Fruit fly (Drosophila melanogaster) whole organism, embryonic: ENCODE results near the gene MsR1.
A peak's percentile ranks its signal among the peaks of the same experiment; 100 is the strongest.

Experiments
- Antp ChIP-seq: fragments of 200-800 bp; sonication (Bioruptor generic); optimal IDR thresholded peaks from 3 replicates; lab custom pipeline; 2016; ENCODE audit warnings: missing biosample characterization, missing genetic modification characterization
- CG10209 ChIP-seq: fragments of 200-800 bp; sonication (Bioruptor generic); optimal IDR thresholded peaks from 3 replicates; lab custom pipeline; 2017; ENCODE audit warnings: missing biosample characterization, mild to moderate bottlenecking, missing genetic modification characterization, missing genetic modification reagents
- CG10654 ChIP-seq: fragments of 200-800 bp; sonication (Bioruptor generic); optimal IDR thresholded peaks from 2 replicates; lab custom pipeline; 2016; ENCODE audit warnings: missing biosample characterization, missing genetic modification characterization
- CG11247 ChIP-seq: fragments of 200-800 bp; sonication (Bioruptor generic); IDR thresholded peaks from 2 replicates; pipeline ENCODE4 v1.3.6; 2022; ENCODE audit warnings: missing biosample characterization, missing genetic modification characterization
- CG11456 ChIP-seq: fragments of 200-800 bp; sonication (Bioruptor generic); IDR thresholded peaks from 3 replicates; pipeline ENCODE4 v1.3.6; 2022; ENCODE audit warnings: missing biosample characterization, missing genetic modification characterization
- CG11695 ChIP-seq: fragments of 200-800 bp; sonication (Bioruptor generic); IDR thresholded peaks from 3 replicates; pipeline ENCODE4 v1.3.6; 2022; ENCODE audit warnings: missing biosample characterization, missing genetic modification characterization
- CG12155 ChIP-seq: fragments of 200-800 bp; sonication (Bioruptor generic); optimal IDR thresholded peaks from 3 replicates; lab custom pipeline; 2016; ENCODE audit warnings: missing biosample characterization, missing genetic modification characterization
- CG12942 ChIP-seq: fragments of 200-800 bp; sonication (Bioruptor generic); optimal IDR thresholded peaks from 3 replicates; lab custom pipeline; 2016; ENCODE audit warnings: missing biosample characterization, missing genetic modification characterization
- CG14050 ChIP-seq: fragments of 200-800 bp; sonication (Bioruptor generic); IDR thresholded peaks from 3 replicates; pipeline ENCODE4 v1.3.6; 2022; ENCODE audit warnings: missing biosample characterization, missing genetic modification characterization
- CG14860 ChIP-seq: fragments of 200-800 bp; sonication (Bioruptor generic); IDR thresholded peaks from 3 replicates; pipeline ENCODE4 v1.3.6; 2022; ENCODE audit warnings: missing biosample characterization, missing genetic modification characterization; ENCODE audit not compliant: partially characterized antibody
- CG15696 ChIP-seq: fragments of 200-800 bp; sonication (Bioruptor generic); optimal IDR thresholded peaks from 2 replicates; lab custom pipeline; 2019; ENCODE audit warnings: missing biosample characterization, mild to moderate bottlenecking, missing genetic modification characterization, moderate library complexity
- CG1792 ChIP-seq: fragments of 200-800 bp; sonication (Bioruptor generic); optimal IDR thresholded peaks from 2 replicates; lab custom pipeline; 2016; ENCODE audit warnings: missing biosample characterization, missing genetic modification characterization
- CG18599 ChIP-seq: fragments of 200-800 bp; sonication (Bioruptor generic); optimal IDR thresholded peaks from 3 replicates; lab custom pipeline; 2017; ENCODE audit warnings: missing biosample characterization, missing genetic modification characterization, mild to moderate bottlenecking, moderate library complexity, missing genetic modification reagents
- CG18619 ChIP-seq: fragments of 200-800 bp; sonication (Bioruptor generic); optimal IDR thresholded peaks from 3 replicates; lab custom pipeline; 2017; ENCODE audit warnings: missing biosample characterization, mild to moderate bottlenecking, missing genetic modification characterization
- CG2120 ChIP-seq: fragments of 200-800 bp; sonication (Bioruptor generic); optimal IDR thresholded peaks from 3 replicates; lab custom pipeline; 2016; ENCODE audit warnings: missing biosample characterization, missing genetic modification characterization
- CG3281 ChIP-seq: fragments of 200-800 bp; sonication (Bioruptor generic); optimal IDR thresholded peaks from 3 replicates; lab custom pipeline; 2017; ENCODE audit warnings: missing biosample characterization, mild to moderate bottlenecking, missing genetic modification characterization
- CG3995 ChIP-seq: fragments of 200-800 bp; sonication (Bioruptor generic); optimal IDR thresholded peaks from 3 replicates; lab custom pipeline; 2016; ENCODE audit warnings: missing biosample characterization, missing genetic modification characterization
- CG42726 ChIP-seq: fragments of 200-800 bp; sonication (Bioruptor generic); IDR thresholded peaks from 2 replicates; pipeline ENCODE4 v1.3.6; 2022; ENCODE audit warnings: missing biosample characterization, missing genetic modification characterization; ENCODE audit not compliant: partially characterized antibody
- CG6175 ChIP-seq: fragments of 200-800 bp; sonication (Bioruptor generic); IDR thresholded peaks from 3 replicates; pipeline ENCODE4 v1.3.6; 2022; ENCODE audit warnings: missing biosample characterization, missing genetic modification characterization
- CG7556 ChIP-seq: fragments of 200-800 bp; sonication (Bioruptor generic); optimal IDR thresholded peaks from 2 replicates; lab custom pipeline; 2017; ENCODE audit warnings: missing biosample characterization, mild to moderate bottlenecking, missing genetic modification characterization
- CG9727 ChIP-seq: fragments of 200-800 bp; sonication (Bioruptor generic); optimal IDR thresholded peaks from 3 replicates; lab custom pipeline; 2017; ENCODE audit warnings: missing biosample characterization, mild to moderate bottlenecking, missing genetic modification characterization
- CHES-1-like ChIP-seq: fragments of 200-800 bp; sonication (Bioruptor generic); optimal IDR thresholded peaks from 2 replicates; lab custom pipeline; 2016; ENCODE audit warnings: missing biosample characterization, missing genetic modification characterization
- Chrac-16 ChIP-seq: fragments of 200-800 bp; sonication (Bioruptor generic); optimal IDR thresholded peaks from 3 replicates; lab custom pipeline; 2016; ENCODE audit warnings: missing biosample characterization, missing genetic modification characterization
- CkIIα-i1 ChIP-seq: fragments of 200-800 bp; sonication (Bioruptor generic); IDR thresholded peaks from 2 replicates; pipeline ENCODE4 v1.3.6; 2022; ENCODE audit warnings: missing biosample characterization, missing genetic modification characterization
- CoRest ChIP-seq: fragments of 200-800 bp; sonication (Bioruptor generic); optimal IDR thresholded peaks from 3 replicates; lab custom pipeline; 2018; ENCODE audit warnings: missing biosample characterization, mild to moderate bottlenecking, missing genetic modification characterization, moderate library complexity
- Dip2 ChIP-seq: fragments of 200-800 bp; sonication (Bioruptor generic); IDR thresholded peaks from 2 replicates; pipeline ENCODE4 v1.3.6; 2022; ENCODE audit warnings: missing biosample characterization, missing genetic modification characterization
- Dp ChIP-seq: fragments of 200-800 bp; sonication (Bioruptor generic); optimal IDR thresholded peaks from 2 replicates; lab custom pipeline; 2018; ENCODE audit warnings: missing biosample characterization, mild to moderate bottlenecking, missing genetic modification characterization, moderate library complexity
- Hr51 ChIP-seq, 2 experiments: fragments of 200-800 bp; sonication (Bioruptor generic); optimal IDR thresholded peaks; 2 replicates in 1 of 2; 3 replicates in 1 of 2; lab custom pipeline; 2016 to 2018; ENCODE audit warnings: missing biosample characterization in 2 of 2, missing genetic modification characterization in 2 of 2, mild to moderate bottlenecking in 1 of 2, moderate library complexity in 1 of 2
- Kr ChIP-seq: fragments of 200-800 bp; sonication (Bioruptor generic); optimal IDR thresholded peaks from 2 replicates; lab custom pipeline; 2017; ENCODE audit warnings: missing biosample characterization, mild to moderate bottlenecking, missing genetic modification characterization
- Mes4 ChIP-seq: fragments of 200-800 bp; sonication (Bioruptor generic); optimal IDR thresholded peaks from 2 replicates; lab custom pipeline; 2016; ENCODE audit warnings: missing biosample characterization, missing genetic modification characterization
- Ptx1 ChIP-seq: fragments of 200-800 bp; sonication (Bioruptor generic); IDR thresholded peaks from 2 replicates; pipeline ENCODE4 v1.3.6; 2022; ENCODE audit warnings: missing biosample characterization, missing genetic modification characterization
- dimm ChIP-seq: fragments of 200-800 bp; sonication (Bioruptor generic); IDR thresholded peaks from 2 replicates; pipeline ENCODE4 v1.3.6; 2022; ENCODE audit warnings: missing biosample characterization, missing genetic modification characterization
- dysf ChIP-seq: fragments of 200-800 bp; sonication (Bioruptor generic); IDR thresholded peaks from 3 replicates; pipeline ENCODE4 v1.3.6; 2022; ENCODE audit warnings: missing biosample characterization, missing genetic modification characterization
- emc ChIP-seq: fragments of 200-800 bp; sonication (Bioruptor generic); optimal IDR thresholded peaks from 2 replicates; lab custom pipeline; 2016; ENCODE audit warnings: missing biosample characterization, missing genetic modification characterization
- exex ChIP-seq: fragments of 200-800 bp; sonication (Bioruptor generic); optimal IDR thresholded peaks from 4 replicates; lab custom pipeline; 2018; ENCODE audit warnings: missing biosample characterization, mild to moderate bottlenecking, missing genetic modification characterization, moderate library complexity
- ftz-f1 ChIP-seq: fragments of 200-800 bp; sonication (Bioruptor generic); optimal IDR thresholded peaks from 2 replicates; lab custom pipeline; 2016; ENCODE audit warnings: missing biosample characterization, missing genetic modification characterization
- grau ChIP-seq: fragments of 200-800 bp; optimal IDR thresholded peaks from 3 replicates; lab custom pipeline; 2019; ENCODE audit warnings: missing biosample characterization, mild to moderate bottlenecking, missing genetic modification characterization, moderate library complexity
- gro ChIP-seq: fragments of 200-800 bp; sonication (Bioruptor generic); optimal IDR thresholded peaks from 2 replicates; lab custom pipeline; 2016; ENCODE audit warnings: missing biosample characterization, missing genetic modification characterization
- gt ChIP-seq: fragments of 200-800 bp; sonication (Bioruptor generic); IDR thresholded peaks from 2 replicates; pipeline ENCODE4 v1.3.6; 2022; ENCODE audit warnings: missing biosample characterization, missing genetic modification characterization
- lov ChIP-seq, 2 experiments: fragments of 200-800 bp in 1 of 2; fragments of >200 bp in 1 of 2; sonication (Bioruptor generic) in 1 of 2; IDR thresholded peaks in 1 of 2; optimal IDR thresholded peaks in 1 of 2; 2 replicates in 1 of 2; 3 replicates in 1 of 2; pipeline versions ENCODE4 v1.3.6 to Lab custom; 2017 to 2022; ENCODE audit warnings: missing biosample characterization in 1 of 2, missing genetic modification characterization in 1 of 2
- nau ChIP-seq: fragments of 200-800 bp; sonication (Bioruptor generic); optimal IDR thresholded peaks from 3 replicates; lab custom pipeline; 2017; ENCODE audit warnings: missing biosample characterization, mild to moderate bottlenecking, missing genetic modification characterization, missing genetic modification reagents
- sqz ChIP-seq: fragments of 200-800 bp; sonication (Bioruptor generic); optimal IDR thresholded peaks from 3 replicates; lab custom pipeline; 2018; ENCODE audit warnings: missing biosample characterization, mild to moderate bottlenecking, missing genetic modification characterization
- ssp ChIP-seq: fragments of 200-800 bp; sonication (Bioruptor generic); IDR thresholded peaks from 2 replicates; pipeline ENCODE4 v1.3.6; 2022; ENCODE audit warnings: missing biosample characterization, missing genetic modification characterization
- stwl ChIP-seq: fragments of 200-800 bp; sonication (Bioruptor generic); optimal IDR thresholded peaks from 3 replicates; lab custom pipeline; 2018; ENCODE audit warnings: missing biosample characterization, mild to moderate bottlenecking, missing genetic modification characterization, moderate library complexity
- sug ChIP-seq: fragments of 200-800 bp; optimal IDR thresholded peaks from 2 replicates; lab custom pipeline; 2019; ENCODE audit warnings: missing biosample characterization, mild to moderate bottlenecking, missing genetic modification characterization, moderate library complexity
- toy ChIP-seq: fragments of 200-800 bp; sonication (Bioruptor generic); IDR thresholded peaks from 2 replicates; pipeline ENCODE4 v1.3.6; 2022; ENCODE audit warnings: missing biosample characterization, missing genetic modification characterization
- wdn ChIP-seq: fragments of 200-800 bp; sonication (Bioruptor generic); IDR thresholded peaks from 2 replicates; pipeline ENCODE4 v1.3.6; 2022; ENCODE audit warnings: missing biosample characterization, missing genetic modification characterization
- zf30C ChIP-seq: fragments of 200-800 bp; sonication (Bioruptor generic); optimal IDR thresholded peaks from 3 replicates; lab custom pipeline; 2018; ENCODE audit warnings: missing biosample characterization, mild to moderate bottlenecking, missing genetic modification characterization

The MsR1 gene

DNA sequence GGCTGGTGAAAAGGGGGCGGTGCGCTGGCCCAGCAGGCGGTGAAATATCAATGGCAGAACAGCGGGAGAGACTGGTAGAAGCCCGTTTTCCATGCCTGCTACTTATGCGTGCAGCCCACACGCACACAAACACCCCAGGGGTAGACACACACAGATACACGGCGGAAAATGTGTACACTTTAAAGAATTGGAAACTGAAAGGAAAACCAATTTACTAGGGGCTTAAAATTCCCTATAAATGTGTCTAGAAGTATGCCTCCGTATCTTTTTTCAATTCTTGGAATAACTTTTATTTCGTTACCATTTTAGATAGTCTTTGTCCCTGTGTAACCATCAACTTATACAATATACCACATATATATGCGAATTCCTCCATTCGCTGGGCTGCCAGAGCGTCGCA lies 9.7 kb downstream of the MsR1 start (continued):
- TF ChIP-seq CG18599, result peak; percentile 67
- TF ChIP-seq dysf, result peak; percentile 20; the same call in 1 of the 3 replicates
- no peak for TF ChIP-seq CG12942 (GFP tag; lab: Kevin White, UChicago)
- TF ChIP-seq Ptx1 (GFP tag; lab: Robert Waterston, UW), result 0 out of 2 replicates have a peak, but pooled peaks have one; percentile 9
- TF ChIP-seq CG9727 (GFP tag; lab: Kevin White, UChicago), result no peak
- peak; percentile 23 for TF ChIP-seq CG2120 (GFP tag; lab: Kevin White, UChicago)
- TF ChIP-seq ssp (GFP tag; lab: Robert Waterston, UW), result 0 out of 2 replicates have a peak, but pooled peaks have one; percentile 12
- no peak for TF ChIP-seq CHES-1-like (GFP tag; lab: Kevin White, UChicago)
- TF ChIP-seq exex (tag; lab: Kevin White, UChicago), result no peak
- TF ChIP-seq Mes4, result no peak
- TF ChIP-seq, all 482 proteins: peak for 14

- TF ChIP-seq toy (GFP tag; lab: Robert Waterston, UW) (no peak), wdn (no peak), lov (optimal IDR thresholded peaks at IDR 0.05; lab: Kevin White, UChicago) (no peak), lov (GFP tag; IDR thresholded peaks at IDR 0.05; lab: Robert Waterston, UW) (no peak), CG18619 (GFP tag; lab: Kevin White, UChicago) (no peak), sqz (no peak), emc (GFP tag; lab: Kevin White, UChicago) (no peak), Antp (no peak), ftz-f1 (no peak), CG11456 (GFP tag; lab: Robert Waterston, UW) (no peak), Kr (GFP tag; lab: Kevin White, UChicago) (no peak), CG6175 (no peak), zf30C (GFP tag; lab: Kevin White, UChicago) (no peak), gt (GFP tag; lab: Robert Waterston, UW) (no peak), CkIIα-i1 (GFP tag; lab: Robert Waterston, UW) (no peak), CG9727 (GFP tag; lab: Kevin White, UChicago) (no peak), CG1792 (GFP tag; lab: Kevin White, UChicago) (no peak)
These were observed 37.8 kb downstream of the MsR1 start, which contains the start of gene CG13801 for dm6 chr3L:2360257-2360656. CG13801 (plus strand) TSS chr3L:2360557.

- TF ChIP-seq stwl (tag; lab: Kevin White, UChicago) (peak; percentile 96), sug (tag; lab: Kevin White, UChicago) (no peak), gro (no peak), Dp (peak; percentile 26), CG3995 (GFP tag; lab: Kevin White, UChicago) (peak; percentile 95), CG10654 (GFP tag; lab: Kevin White, UChicago) (peak; percentile 41), CG11695 (GFP tag; lab: Robert Waterston, UW) (no peak), Hr51 (GFP tag; optimal IDR thresholded peaks at IDR 0.05; lab: Kevin White, UChicago) (peak; percentile 1 to 32), CG42726 (GFP tag; lab: Robert Waterston, UW) (no peak), CG10209 (peak; percentile 47), CoRest (peak; percentile 73), grau (tag; lab: Kevin White, UChicago) (peak; percentile 66), CkIIα-i1 (GFP tag; lab: Robert Waterston, UW) (no peak), nau (GFP tag; lab: Kevin White, UChicago) (no peak), CG3281 (peak; percentile 19), Dip2 (GFP tag; lab: Robert Waterston, UW) (no peak), CG11247 (GFP tag; lab: Robert Waterston, UW) (peak; percentile 35; the same call in 1 of the 2 replicates), CG7556 (GFP tag; lab: Kevin White, UChicago) (peak; percentile 0), CG12155 (peak; percentile 31), dimm (GFP tag; lab: Robert Waterston, UW) (no peak), dysf (peak; percentile 38; the same call in 2 of the 3 replicates), CG14860 (peak; percentile 56; the same call in 2 of the 3 replicates), CG15696 (tag; lab: Kevin White, UChicago) (peak; percentile 55), Chrac-16 (GFP tag; lab: Kevin White, UChicago) (peak; percentile 43), CG14050 (GFP tag; lab: Robert Waterston, UW) (no peak)
These were observed 49.4 kb downstream of the MsR1 start, which contains the start of the genes CG1317 and CG8993 for dm6 chr3L:2371882-2372281. CG1317 (minus strand) TSS chr3L:2371939. CG8993 (plus strand) TSS chr3L:2372199.
